1 fruit fly cellular context compared by ENCODE assay signal in genomic region chr3R:8978768-8979167, dm6.
TF ChIP-seq lines count a peak whose summit lies in the region.

No protein-coding gene starts in this region.

TF ChIP-seq in whole organism, embryonic, 481 proteins besides CTCF, POLR2A, EP300 and RAD21 (continued from another document and continues in another):
- TF ChIP-seq Ssrp (tag; optimal IDR thresholded peaks at IDR 0.05; lab: Kevin White, UChicago) (peak; percentile 66), HHEX (GFP tag; optimal IDR thresholded peaks at IDR 0.05; lab: Kevin White, UChicago) (peak; percentile 16), CHES-1-like (GFP tag; optimal IDR thresholded peaks at IDR 0.05; lab: Kevin White, UChicago) (no peak), CG1602 (GFP tag; optimal IDR thresholded peaks at IDR 0.05; lab: Kevin White, UChicago) (peak; percentile 14), pnt (GFP tag; optimal IDR thresholded peaks at IDR 0.05; lab: Kevin White, UChicago) (no peak), CG14667 (GFP tag; IDR thresholded peaks at IDR 0.05; lab: Robert Waterston, UW) (no peak; the same call in 1 of the 2 replicates), CG5180 (GFP tag; optimal IDR thresholded peaks at IDR 0.05; lab: Kevin White, UChicago) (no peak), al (GFP tag; IDR thresholded peaks at IDR 0.05; lab: Robert Waterston, UW) (no peak), fd102C (GFP tag; optimal IDR thresholded peaks at IDR 0.05; lab: Kevin White, UChicago) (no peak), gfzf (GFP tag; optimal IDR thresholded peaks at IDR 0.05; lab: Kevin White, UChicago) (no peak), CG1024 (GFP tag; IDR thresholded peaks at IDR 0.05; lab: Robert Waterston, UW) (peak; percentile 22; the same call in 1 of the 2 replicates), CG18619 (GFP tag; optimal IDR thresholded peaks at IDR 0.05; lab: Kevin White, UChicago) (no peak), sug (tag; optimal IDR thresholded peaks at IDR 0.05; lab: Kevin White, UChicago) (no peak), CG10209 (GFP tag; optimal IDR thresholded peaks at IDR 0.05; lab: Kevin White, UChicago) (peak; percentile 16), Xbp1 (GFP tag; optimal IDR thresholded peaks at IDR 0.05; lab: Kevin White, UChicago) (peak; percentile 20), klu (GFP tag; IDR thresholded peaks at IDR 0.05; lab: Robert Waterston, UW) (no peak), BEAF-32 (GFP tag; optimal IDR thresholded peaks at IDR 0.05; lab: Kevin White, UChicago) (no peak), Dfd (GFP tag; optimal IDR thresholded peaks at IDR 0.05; lab: Kevin White, UChicago) (no peak), CG7357 (GFP tag; IDR thresholded peaks at IDR 0.05; lab: Robert Waterston, UW) (peak; percentile 34; the same call in 1 of the 3 replicates), Dll (GFP tag; IDR thresholded peaks at IDR 0.05; lab: Robert Waterston, UW; ENCODE audit: partially characterized antibody) (no peak), CG7987 (GFP tag; optimal IDR thresholded peaks at IDR 0.05; lab: Kevin White, UChicago) (no peak), sc (optimal IDR thresholded peaks at IDR 0.05; lab: Kevin White, UChicago) (no peak), sc (GFP tag; optimal IDR thresholded peaks at IDR 0.05; lab: Kevin White, UChicago) (peak; percentile 3), CG13624 (GFP tag; optimal IDR thresholded peaks at IDR 0.05; lab: Kevin White, UChicago) (no peak), NK7.1 (GFP tag; optimal IDR thresholded peaks at IDR 0.05; lab: Kevin White, UChicago) (no peak), CG8765 (GFP tag; IDR thresholded peaks at IDR 0.05; lab: Robert Waterston, UW) (no peak), sr (GFP tag; IDR thresholded peaks at IDR 0.05; lab: Robert Waterston, UW) (no peak), pita (GFP tag; optimal IDR thresholded peaks at IDR 0.05; lab: Kevin White, UChicago) (no peak), slou (GFP tag; optimal IDR thresholded peaks at IDR 0.05; lab: Kevin White, UChicago) (no peak), vvl (GFP tag; IDR thresholded peaks at IDR 0.05; lab: Robert Waterston, UW) (peak; percentile 40; the same call in 1 of the 2 replicates), slp2 (GFP tag; optimal IDR thresholded peaks at IDR 0.05; lab: Kevin White, UChicago) (no peak), CG1647 (GFP tag; optimal IDR thresholded peaks at IDR 0.05; lab: Kevin White, UChicago) (no peak), CG8359 (GFP tag; optimal IDR thresholded peaks at IDR 0.05; lab: Kevin White, UChicago; ENCODE audit: borderline replicate concordance) (no peak), CG2120 (GFP tag; optimal IDR thresholded peaks at IDR 0.05; lab: Kevin White, UChicago) (no peak), ranshi (GFP tag; IDR thresholded peaks at IDR 0.05; lab: Robert Waterston, UW) (no peak), Adf1 (GFP tag; IDR thresholded peaks at IDR 0.05; lab: Robert Waterston, UW) (no peak), CG10543 (GFP tag; optimal IDR thresholded peaks at IDR 0.05; lab: Kevin White, UChicago) (no peak), prd (optimal IDR thresholded peaks at IDR 0.05; lab: Kevin White, UChicago) (no peak), prd (GFP tag; IDR thresholded peaks at IDR 0.05; lab: Robert Waterston, UW) (peak; percentile 56), ab (GFP tag; optimal IDR thresholded peaks at IDR 0.05; lab: Kevin White, UChicago) (no peak), CG15073 (GFP tag; optimal IDR thresholded peaks at IDR 0.05; lab: Kevin White, UChicago) (no peak), vfl (GFP tag; optimal IDR thresholded peaks at IDR 0.05; lab: Kevin White, UChicago) (no peak), CG18011 (GFP tag; optimal IDR thresholded peaks at IDR 0.05; lab: Kevin White, UChicago) (no peak), Oli (tag; optimal IDR thresholded peaks at IDR 0.05; lab: Kevin White, UChicago) (peak; percentile 37), ac (GFP tag; optimal IDR thresholded peaks at IDR 0.05; lab: Kevin White, UChicago) (no peak), nerfin-2 (GFP tag; IDR thresholded peaks at IDR 0.05; lab: Robert Waterston, UW; ENCODE audit: partially characterized antibody) (no peak), CrebB (tag; optimal IDR thresholded peaks at IDR 0.05; lab: Kevin White, UChicago) (no peak), CG3847 (GFP tag; IDR thresholded peaks at IDR 0.05; lab: Robert Waterston, UW) (no peak), jigr1 (GFP tag; IDR thresholded peaks at IDR 0.05; lab: Robert Waterston, UW) (no peak), BtbVII (GFP tag; optimal IDR thresholded peaks at IDR 0.05; lab: Kevin White, UChicago) (no peak), CG34422 (GFP tag; IDR thresholded peaks at IDR 0.05; lab: Robert Waterston, UW) (peak; percentile 30; the same call in 1 of the 3 replicates), CG12391 (tag; optimal IDR thresholded peaks at IDR 0.05; lab: Kevin White, UChicago) (peak; percentile 32), CG31365 (tag; optimal IDR thresholded peaks at IDR 0.05; lab: Kevin White, UChicago) (no peak), CG13287 (GFP tag; IDR thresholded peaks at IDR 0.05; lab: Robert Waterston, UW; ENCODE audit: partially characterized antibody) (no peak), CG43689 (GFP tag; IDR thresholded peaks at IDR 0.05; lab: Robert Waterston, UW) (no peak), CG17328 (GFP tag; IDR thresholded peaks at IDR 0.05; lab: Robert Waterston, UW) (peak; percentile 52; the same call in 1 of the 2 replicates), Ravus (GFP tag; IDR thresholded peaks at IDR 0.05; lab: Robert Waterston, UW) (no peak), CG14050 (GFP tag; IDR thresholded peaks at IDR 0.05; lab: Robert Waterston, UW) (0 out of 3 replicates have a peak, but pooled peaks have one; percentile 15), Dip3 (GFP tag; optimal IDR thresholded peaks at IDR 0.05; lab: Kevin White, UChicago) (no peak), gsb (GFP tag; IDR thresholded peaks at IDR 0.05; lab: Robert Waterston, UW) (no peak), CG13775 (GFP tag; optimal IDR thresholded peaks at IDR 0.05; lab: Kevin White, UChicago) (no peak), CG10147 (GFP tag; optimal IDR thresholded peaks at IDR 0.05; lab: Kevin White, UChicago) (no peak), CG2712 (tag; optimal IDR thresholded peaks at IDR 0.05; lab: Kevin White, UChicago) (peak; percentile 18), CG4404 (GFP tag; IDR thresholded peaks at IDR 0.05; lab: Robert Waterston, UW) (no peak), crc (GFP tag; optimal IDR thresholded peaks at IDR 0.05; lab: Kevin White, UChicago) (no peak), Aef1 (GFP tag; IDR thresholded peaks at IDR 0.05; lab: Robert Waterston, UW) (no peak), CG4282 (GFP tag; optimal IDR thresholded peaks at IDR 0.05; lab: Kevin White, UChicago) (no peak), Nf-YC (tag; optimal IDR thresholded peaks at IDR 0.05; lab: Kevin White, UChicago) (no peak), CG10267 (tag; optimal IDR thresholded peaks at IDR 0.05; lab: Kevin White, UChicago) (peak; percentile 35), CG16815 (GFP tag; optimal IDR thresholded peaks at IDR 0.05; lab: Kevin White, UChicago) (no peak), CG12744 (GFP tag; optimal IDR thresholded peaks at IDR 0.05; lab: Kevin White, UChicago) (no peak), danr (GFP tag; IDR thresholded peaks at IDR 0.05; lab: Robert Waterston, UW) (no peak), otp (GFP tag; IDR thresholded peaks at IDR 0.05; lab: Robert Waterston, UW) (0 out of 3 replicates have a peak, but pooled peaks have one; percentile 35), C15 (GFP tag; IDR thresholded peaks at IDR 0.05; lab: Robert Waterston, UW) (0 out of 3 replicates have a peak, but pooled peaks have one; percentile 31), crp (GFP tag; optimal IDR thresholded peaks at IDR 0.05; lab: Kevin White, UChicago) (no peak), CG9932 (GFP tag; IDR thresholded peaks at IDR 0.05; lab: Robert Waterston, UW) (no peak), CG14441 (GFP tag; IDR thresholded peaks at IDR 0.05; lab: Robert Waterston, UW) (0 out of 2 replicates have a peak, but pooled peaks have one; percentile 40), Sox100B (GFP tag; optimal IDR thresholded peaks at IDR 0.05; lab: Kevin White, UChicago) (peak; percentile 13), sna (GFP tag; IDR thresholded peaks at IDR 0.05; lab: Robert Waterston, UW; ENCODE audit: partially characterized antibody) (no peak), Lhr (GFP tag; optimal IDR thresholded peaks at IDR 0.05; lab: Kevin White, UChicago) (no peak), CG17186 (GFP tag; optimal IDR thresholded peaks at IDR 0.05; lab: Kevin White, UChicago) (no peak), lov (optimal IDR thresholded peaks at IDR 0.05; lab: Kevin White, UChicago) (no peak), lov (GFP tag; IDR thresholded peaks at IDR 0.05; lab: Robert Waterston, UW) (no peak), CG11504 (tag; optimal IDR thresholded peaks at IDR 0.05; lab: Kevin White, UChicago) (peak; percentile 68), CG7928 (GFP tag; optimal IDR thresholded peaks at IDR 0.05; lab: Kevin White, UChicago) (no peak), unpg (GFP tag; optimal IDR thresholded peaks at IDR 0.05; lab: Kevin White, UChicago) (peak; percentile 41), ash1 (GFP tag; optimal IDR thresholded peaks at IDR 0.05; lab: Kevin White, UChicago) (no peak), fu2 (GFP tag; optimal IDR thresholded peaks at IDR 0.05; lab: Kevin White, UChicago) (no peak), sima (GFP tag; optimal IDR thresholded peaks at IDR 0.05; lab: Kevin White, UChicago) (no peak), tgo (GFP tag; IDR thresholded peaks at IDR 0.05; lab: Robert Waterston, UW) (peak; percentile 70), tin (GFP tag; optimal IDR thresholded peaks at IDR 0.05; lab: Kevin White, UChicago) (peak; percentile 8), Mrtf (GFP tag; IDR thresholded peaks at IDR 0.05; lab: Robert Waterston, UW) (no peak), sisA (GFP tag; IDR thresholded peaks at IDR 0.05; lab: Robert Waterston, UW) (peak; percentile 40), HLH3B (GFP tag; IDR thresholded peaks at IDR 0.05; lab: Robert Waterston, UW) (peak; percentile 71), ERR (GFP tag; optimal IDR thresholded peaks at IDR 0.05; lab: Kevin White, UChicago) (no peak), NFAT (GFP tag; IDR thresholded peaks at IDR 0.05; lab: Robert Waterston, UW) (no peak), Neu2 (GFP tag; optimal IDR thresholded peaks at IDR 0.05; lab: Kevin White, UChicago; ENCODE audit: borderline replicate concordance) (no peak), Sry-β (GFP tag; optimal IDR thresholded peaks at IDR 0.05; lab: Kevin White, UChicago) (no peak), grau (tag; optimal IDR thresholded peaks at IDR 0.05; lab: Kevin White, UChicago) (no peak), cad (GFP tag; optimal IDR thresholded peaks at IDR 0.05; lab: Kevin White, UChicago) (no peak), CG16813 (GFP tag; IDR thresholded peaks at IDR 0.05; lab: Robert Waterston, UW; ENCODE audit: partially characterized antibody) (no peak), amos (GFP tag; IDR thresholded peaks at IDR 0.05; lab: Robert Waterston, UW; ENCODE audit: partially characterized antibody) (no peak), shn (GFP tag; optimal IDR thresholded peaks at IDR 0.05; lab: Kevin White, UChicago) (no peak), gcm (GFP tag; optimal IDR thresholded peaks at IDR 0.05; lab: Kevin White, UChicago) (no peak), kni (GFP tag; optimal IDR thresholded peaks at IDR 0.05; lab: Kevin White, UChicago) (no peak), sqz (GFP tag; optimal IDR thresholded peaks at IDR 0.05; lab: Kevin White, UChicago) (no peak), CG7745 (tag; optimal IDR thresholded peaks at IDR 0.05; lab: Kevin White, UChicago) (no peak), usp (GFP tag; optimal IDR thresholded peaks at IDR 0.05; lab: Kevin White, UChicago) (no peak), CG11093 (GFP tag; IDR thresholded peaks at IDR 0.05; lab: Robert Waterston, UW) (0 out of 3 replicates have a peak, but pooled peaks have one; percentile 50), tx (GFP tag; optimal IDR thresholded peaks at IDR 0.05; lab: Kevin White, UChicago) (no peak), CG17359 (tag; optimal IDR thresholded peaks at IDR 0.05; lab: Kevin White, UChicago) (peak; percentile 65), eve (GFP tag; optimal IDR thresholded peaks at IDR 0.05; lab: Kevin White, UChicago) (peak in 1 of 2 experiments; percentile 20), CG2199 (GFP tag; IDR thresholded peaks at IDR 0.05; lab: Robert Waterston, UW) (no peak), bigmax (GFP tag; optimal IDR thresholded peaks at IDR 0.05; lab: Kevin White, UChicago) (no peak), CG14710 (tag; optimal IDR thresholded peaks at IDR 0.05; lab: Kevin White, UChicago) (peak; percentile 22), PHDP (tag; optimal IDR thresholded peaks at IDR 0.05; lab: Kevin White, UChicago) (peak; percentile 50), dpn (GFP tag; optimal IDR thresholded peaks at IDR 0.05; lab: Kevin White, UChicago) (peak in 1 of 2 experiments; percentile 1), CG11695 (GFP tag; IDR thresholded peaks at IDR 0.05; lab: Robert Waterston, UW) (0 out of 3 replicates have a peak, but pooled peaks have one; percentile 28), CG8478 (optimal IDR thresholded peaks at IDR 0.05; lab: Kevin White, UChicago) (no peak), schlank (tag; optimal IDR thresholded peaks at IDR 0.05; lab: Kevin White, UChicago) (no peak), wdn (GFP tag; IDR thresholded peaks at IDR 0.05; lab: Robert Waterston, UW) (no peak), abd-A (tag; optimal IDR thresholded peaks at IDR 0.05; lab: Kevin White, UChicago) (no peak), dmrt99B (tag; optimal IDR thresholded peaks at IDR 0.05; lab: Kevin White, UChicago) (peak; percentile 72), CG1529 (GFP tag; optimal IDR thresholded peaks at IDR 0.05; lab: Kevin White, UChicago) (no peak), Ets97D (GFP tag; optimal IDR thresholded peaks at IDR 0.05; lab: Kevin White, UChicago) (no peak), Abd-B (GFP tag; optimal IDR thresholded peaks at IDR 0.05; lab: Kevin White, UChicago) (no peak), CG33557 (GFP tag; optimal IDR thresholded peaks at IDR 0.05; lab: Kevin White, UChicago) (no peak), CG4820 (GFP tag; optimal IDR thresholded peaks at IDR 0.05; lab: Kevin White, UChicago) (no peak), Atf6 (GFP tag; IDR thresholded peaks at IDR 0.05; lab: Robert Waterston, UW) (no peak), CG2129 (GFP tag; IDR thresholded peaks at IDR 0.05; lab: Robert Waterston, UW; ENCODE audit: partially characterized antibody) (no peak), CG7786 (GFP tag; optimal IDR thresholded peaks at IDR 0.05; lab: Kevin White, UChicago) (no peak), gce (GFP tag; IDR thresholded peaks at IDR 0.05; lab: Robert Waterston, UW) (peak; percentile 62; the same call in 1 of the 3 replicates), CG2875 (GFP tag; optimal IDR thresholded peaks at IDR 0.05; lab: Kevin White, UChicago) (no peak), ken (GFP tag; IDR thresholded peaks at IDR 0.05; lab: Robert Waterston, UW) (0 out of 3 replicates have a peak, but pooled peaks have one; percentile 61), nmo (GFP tag; optimal IDR thresholded peaks at IDR 0.05; lab: Kevin White, UChicago) (peak; percentile 45)
